Fruit fly (Drosophila melanogaster): Measurements from ENCODE around the gene wake.

wake gene

dm6 chr3R:22596450-22596849 lies 43.2 kb upstream of the wake start (continued):
- TF ChIP-seq fru (optimal IDR thresholded peaks at IDR 0.05) (no peak), cwo (GFP tag; optimal IDR thresholded peaks at IDR 0.05) (no peak), Neu2 (GFP tag; optimal IDR thresholded peaks at IDR 0.05; ENCODE audit: borderline replicate concordance) (no peak), otp (GFP tag; IDR thresholded peaks at IDR 0.05) (peak; percentile 74; the same call in 2 of the 3 replicates), Ada2b (GFP tag; IDR thresholded peaks at IDR 0.05) (no peak), Myb (GFP tag; optimal IDR thresholded peaks at IDR 0.05) (no peak), CG8924 (tag; optimal IDR thresholded peaks at IDR 0.05) (peak; percentile 10), CG18764 (GFP tag; optimal IDR thresholded peaks at IDR 0.05) (peak; percentile 43), CG33213 (GFP tag; optimal IDR thresholded peaks at IDR 0.05) (peak; percentile 31), CG6254 (GFP tag; optimal IDR thresholded peaks at IDR 0.05) (peak; percentile 26), eve (GFP tag; optimal IDR thresholded peaks at IDR 0.05) (no peak), Med (GFP tag) (peak; percentile 93), CG14965 (GFP tag; optimal IDR thresholded peaks at IDR 0.05; ENCODE audit: borderline replicate concordance) (peak; percentile 30), Spps (tag; optimal IDR thresholded peaks at IDR 0.05) (no peak), CG2202 (tag; optimal IDR thresholded peaks at IDR 0.05) (peak; percentile 61), schlank (tag; optimal IDR thresholded peaks at IDR 0.05) (peak; percentile 46), CG6813 (GFP tag; optimal IDR thresholded peaks at IDR 0.05) (peak; percentile 62), CG18262 (tag; optimal IDR thresholded peaks at IDR 0.05) (peak; percentile 27), CG32772 (GFP tag; IDR thresholded peaks at IDR 0.05) (peak; percentile 34; the same call in 1 of the 2 replicates), pfk (GFP tag; optimal IDR thresholded peaks at IDR 0.05) (peak; percentile 18), bowl (GFP tag; IDR thresholded peaks at IDR 0.05) (no peak), CG11247 (GFP tag; IDR thresholded peaks at IDR 0.05) (peak; percentile 52; the same call in 1 of the 2 replicates), CG10366 (GFP tag; IDR thresholded peaks at IDR 0.05) (peak; percentile 32), Hmr (GFP tag; optimal IDR thresholded peaks at IDR 0.05) (peak; percentile 74), CG1602 (GFP tag; optimal IDR thresholded peaks at IDR 0.05) (no peak), gce (GFP tag; IDR thresholded peaks at IDR 0.05) (peak; percentile 75), Atf-2 (GFP tag; optimal IDR thresholded peaks at IDR 0.05) (peak; percentile 26), CG12744 (GFP tag; optimal IDR thresholded peaks at IDR 0.05) (peak; percentile 29)

dm6 chr3R:22597344-22597954 lies 42.2 kb upstream of the wake start:
- TF ChIP-seq CG7372 (GFP tag; IDR thresholded peaks at IDR 0.05) (0 out of 2 replicates have a peak, but pooled peaks have one; percentile 37), gem (tag; optimal IDR thresholded peaks at IDR 0.05) (no peak), Taf1 (GFP tag; IDR thresholded peaks at IDR 0.05) (0 out of 2 replicates have a peak, but pooled peaks have one; percentile 16), Pdp1 (GFP tag; optimal IDR thresholded peaks at IDR 0.05) (peak; percentile 4 to 84), CG7786 (GFP tag; optimal IDR thresholded peaks at IDR 0.05) (peak; percentile 46), NC2α (GFP tag; optimal IDR thresholded peaks at IDR 0.05) (no peak), tgo (GFP tag; IDR thresholded peaks at IDR 0.05) (peak; percentile 77), Fer3 (tag; optimal IDR thresholded peaks at IDR 0.05) (no peak), Stat92E (GFP tag; optimal IDR thresholded peaks at IDR 0.05) (no peak), CoRest (tag; optimal IDR thresholded peaks at IDR 0.05) (no peak), az2 (GFP tag; optimal IDR thresholded peaks at IDR 0.05) (peak; percentile 82), CG7745 (tag; optimal IDR thresholded peaks at IDR 0.05) (no peak), CG2202 (tag; optimal IDR thresholded peaks at IDR 0.05) (peak; percentile 55), ash1 (GFP tag; optimal IDR thresholded peaks at IDR 0.05) (no peak), CG11247 (GFP tag; IDR thresholded peaks at IDR 0.05) (peak; percentile 78), insv (GFP tag; optimal IDR thresholded peaks at IDR 0.05) (no peak), CG2678 (tag; optimal IDR thresholded peaks at IDR 0.05) (peak; percentile 79), Adf1 (GFP tag; IDR thresholded peaks at IDR 0.05) (no peak), CG4820 (GFP tag; optimal IDR thresholded peaks at IDR 0.05) (peak; percentile 67), CG2875 (GFP tag; optimal IDR thresholded peaks at IDR 0.05) (peak; percentile 65), h (optimal IDR thresholded peaks at IDR 0.05) (no peak), Eip74EF (GFP tag; optimal IDR thresholded peaks at IDR 0.05) (no peak), vvl (GFP tag; IDR thresholded peaks at IDR 0.05) (peak; percentile 89), ap (GFP tag; IDR thresholded peaks at IDR 0.05) (peak; percentile 62), dan (GFP tag; IDR thresholded peaks at IDR 0.05) (no peak)
